Worm (Caenorhabditis elegans): ENCODE measurements around the gene srx-66.

DNA sequence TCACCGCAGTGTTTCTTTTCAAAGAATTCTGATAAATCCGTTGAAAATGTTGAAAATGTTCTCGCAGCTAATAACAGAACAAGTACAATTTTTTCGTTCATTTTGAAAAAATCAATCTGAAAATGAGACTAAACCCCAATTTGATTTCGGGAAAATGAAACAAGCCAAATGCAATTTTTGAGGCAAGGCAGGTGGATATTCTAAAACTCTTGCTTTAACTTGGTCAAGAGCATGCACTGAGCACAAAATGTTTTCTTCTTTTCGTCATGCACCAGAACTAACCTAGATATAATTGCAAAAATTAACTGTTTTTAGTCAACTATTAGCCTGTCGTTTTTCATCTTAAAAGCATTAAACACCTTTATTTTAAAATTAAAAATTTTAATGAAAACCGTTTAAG lies 19.3 kb upstream of the srx-66 start, which contains the start of gene irld-22:
- no peak for TF ChIP-seq ceh-13 (GFP tag; optimal IDR thresholded peaks at IDR 0.05)
- no peak for TF ChIP-seq tbx-11 (GFP tag; IDR thresholded peaks at IDR 0.05)
- TF ChIP-seq ama-1 (optimal IDR thresholded peaks at IDR 0.05), result no peak
- no peak for TF ChIP-seq scrt-1 (GFP tag; IDR thresholded peaks at IDR 0.05)
- TF ChIP-seq flt-1 (GFP tag; IDR thresholded peaks at IDR 0.05), result no peak
- no peak for TF ChIP-seq ets-7 (tag; optimal IDR thresholded peaks at IDR 0.05)
- no peak for TF ChIP-seq F13C5.2 (tag; optimal IDR thresholded peaks at IDR 0.05)
- no peak for TF ChIP-seq tra-4 (tag; optimal IDR thresholded peaks at IDR 0.05)
- no peak for TF ChIP-seq hnd-1 (tag; optimal IDR thresholded peaks at IDR 0.05)
- TF ChIP-seq tbx-37 (GFP tag; conservative IDR thresholded peaks at IDR 0.05), result no peak
- no peak for TF ChIP-seq aly-1 (tag; optimal IDR thresholded peaks at IDR 0.05)
- TF ChIP-seq sea-1 (GFP tag; conservative IDR thresholded peaks at IDR 0.05), result no peak

Data from whole organism, early embryonic.